Worm (Caenorhabditis elegans) whole organism, midembryonic: Measurements from ENCODE around the gene srh-89.

Source experiments
- T22C8.4 ChIP-seq: fragments of 200-800 bp; sonication (Bioruptor generic); IDR thresholded peaks from 2 replicates; pipeline ENCODE4 v1.3.6; 2022; ENCODE audit warnings: missing genetic modification characterization, missing compliant biosample characterization
- ref-1 ChIP-seq: fragments of 200-800 bp; sonication (Bioruptor generic); conservative IDR thresholded peaks from 2 replicates; pipeline ENCODE4 v1.3.6; 2022; ENCODE audit warnings: missing genetic modification reagents, missing genetic modification characterization, missing compliant biosample characterization

DNA sequence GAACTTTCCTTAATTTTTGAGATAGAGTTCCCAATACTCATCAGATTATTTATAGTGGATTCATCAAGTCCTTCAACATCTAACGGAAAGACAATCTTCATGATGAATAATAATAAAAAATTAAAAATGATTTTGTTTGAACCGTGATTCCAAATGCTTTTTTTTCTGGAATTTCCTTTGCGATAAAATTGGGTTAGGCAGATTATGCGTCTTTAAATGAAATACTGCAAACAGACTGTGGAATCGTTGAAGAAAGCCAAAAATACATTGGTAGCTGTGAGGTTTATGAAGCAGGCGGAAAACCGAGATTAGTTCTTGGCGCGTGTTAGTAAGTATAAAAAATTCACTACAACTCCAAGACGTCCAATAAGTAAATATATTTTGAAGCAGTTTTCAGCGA is 38.0 kb downstream of the srh-89 start, which contains the start of gene srw-68:
- TF ChIP-seq T22C8.4 (GFP tag; lab: Robert Waterston, UW) (no peak), ref-1 (GFP tag; lab: Robert Waterston, UW) (no peak)
